Worm (Caenorhabditis elegans): Measurements from ENCODE around the gene hyl-2.

hyl-2 gene

ce11 chrX:4657577-4657976, 41.7 kb downstream of the hyl-2 start:
- no peak for TF ChIP-seq blmp-1 (tag; optimal IDR thresholded peaks at IDR 0.05)
- TF ChIP-seq drap-1 (GFP tag; optimal IDR thresholded peaks at IDR 0.05) = no peak
- TF ChIP-seq lin-32 (GFP tag; optimal IDR thresholded peaks at IDR 0.05) = no peak
- TF ChIP-seq mab-5 (tag; optimal IDR thresholded peaks at IDR 0.05) = no peak
- no peak for TF ChIP-seq cnd-1 (tag; optimal IDR thresholded peaks at IDR 0.05)
- no peak for TF ChIP-seq nhr-76 (tag; optimal IDR thresholded peaks at IDR 0.05)
- TF ChIP-seq mls-2 (tag; optimal IDR thresholded peaks at IDR 0.05) = no peak
- no peak for TF ChIP-seq unc-39 (tag; optimal IDR thresholded peaks at IDR 0.05)
- TF ChIP-seq flh-1 (GFP tag; optimal IDR thresholded peaks at IDR 0.05) = no peak
- no peak for TF ChIP-seq ztf-11 (tag; optimal IDR thresholded peaks at IDR 0.05)
- no peak for TF ChIP-seq nhr-12 (tag; optimal IDR thresholded peaks at IDR 0.05)
- TF ChIP-seq pha-4 (tag; optimal IDR thresholded peaks at IDR 0.05) = no peak

- TF ChIP-seq lsy-2 (tag; optimal IDR thresholded peaks at IDR 0.05) = no peak
- no peak for TF ChIP-seq sem-2 (GFP tag; optimal IDR thresholded peaks at IDR 0.05)
- no peak for TF ChIP-seq sptf-1 (tag; optimal IDR thresholded peaks at IDR 0.05)
- TF ChIP-seq unc-120 (tag; optimal IDR thresholded peaks at IDR 0.05; ENCODE audit: poor library complexity, severe bottlenecking) = no peak
- no peak for TF ChIP-seq nhr-2 (tag; optimal IDR thresholded peaks at IDR 0.05)
- TF ChIP-seq blmp-1 (tag; optimal IDR thresholded peaks at IDR 0.05) = no peak
- TF ChIP-seq unc-62 (GFP tag; optimal IDR thresholded peaks at IDR 0.05) = no peak
- no peak for TF ChIP-seq nhr-76 (tag; optimal IDR thresholded peaks at IDR 0.05)
- no peak for TF ChIP-seq bed-3 (GFP tag; optimal IDR thresholded peaks at IDR 0.05)
- no peak for TF ChIP-seq M03D4.4 (tag; optimal IDR thresholded peaks at IDR 0.05)
- TF ChIP-seq tbx-8 (GFP tag; optimal IDR thresholded peaks at IDR 0.05) = no peak
- no peak for TF ChIP-seq ham-2 (GFP tag; optimal IDR thresholded peaks at IDR 0.05)
- no peak for TF ChIP-seq nhr-12 (tag; optimal IDR thresholded peaks at IDR 0.05)
- TF ChIP-seq ceh-39 (tag; optimal IDR thresholded peaks at IDR 0.05) = no peak
- no peak for TF ChIP-seq drap-1 (GFP tag; optimal IDR thresholded peaks at IDR 0.05)
- no peak for TF ChIP-seq cnd-1 (tag; optimal IDR thresholded peaks at IDR 0.05)
These were observed 45.2 kb downstream of the hyl-2 start, which contains the start of gene ceh-1 for ce11 chrX:4654057-4654456. TSS of gene ceh-1 (minus strand) at chrX:4654157.

ce11 chrX:4652950-4653349, 46.3 kb downstream of the hyl-2 start:
- TF ChIP-seq nhr-76 (tag; optimal IDR thresholded peaks at IDR 0.05) (no peak), unc-120 (tag; optimal IDR thresholded peaks at IDR 0.05; ENCODE audit: poor library complexity, severe bottlenecking) (no peak), hlh-1 (tag; optimal IDR thresholded peaks at IDR 0.05) (no peak), sem-2 (GFP tag; optimal IDR thresholded peaks at IDR 0.05) (no peak), mls-2 (tag; optimal IDR thresholded peaks at IDR 0.05) (no peak), snpc-4 (tag; optimal IDR thresholded peaks at IDR 0.05) (no peak), cnd-1 (tag; optimal IDR thresholded peaks at IDR 0.05) (no peak), nhr-2 (tag; optimal IDR thresholded peaks at IDR 0.05) (no peak), bed-3 (GFP tag; optimal IDR thresholded peaks at IDR 0.05) (no peak), unc-39 (tag; optimal IDR thresholded peaks at IDR 0.05) (no peak), lin-13 (tag; optimal IDR thresholded peaks at IDR 0.05) (no peak), M03D4.4 (tag; optimal IDR thresholded peaks at IDR 0.05) (no peak), sptf-1 (tag; optimal IDR thresholded peaks at IDR 0.05) (no peak)

DNA sequence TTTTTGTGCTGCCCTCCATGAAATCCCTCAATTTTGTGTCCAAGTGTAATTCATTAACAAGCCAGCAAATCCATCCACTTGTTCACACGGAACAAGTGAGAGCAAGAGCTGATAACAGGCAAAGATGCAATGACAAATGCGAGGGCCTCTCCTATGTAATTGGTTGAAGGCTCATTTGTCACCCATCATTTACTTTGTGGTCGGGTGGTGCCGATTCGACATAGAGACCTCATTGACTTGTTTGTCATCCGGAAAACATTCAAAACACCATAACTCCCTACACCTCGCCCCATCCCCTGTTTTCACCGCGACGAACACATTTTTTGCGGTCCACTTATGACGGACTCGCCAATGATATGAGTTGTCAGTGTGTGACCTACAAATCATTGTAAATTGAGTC, 47.8 kb downstream of the hyl-2 start:
- no peak for TF ChIP-seq tbx-8 (GFP tag; optimal IDR thresholded peaks at IDR 0.05)
- no peak for TF ChIP-seq nhr-237 (tag; optimal IDR thresholded peaks at IDR 0.05)
- no peak for TF ChIP-seq nhr-12 (tag; optimal IDR thresholded peaks at IDR 0.05)
- TF ChIP-seq elt-3 (tag; optimal IDR thresholded peaks at IDR 0.05) = no peak
- no peak for TF ChIP-seq ham-2 (GFP tag; optimal IDR thresholded peaks at IDR 0.05)
- no peak for TF ChIP-seq blmp-1 (tag; optimal IDR thresholded peaks at IDR 0.05)
- TF ChIP-seq nhr-28 (tag; optimal IDR thresholded peaks at IDR 0.05) = no peak
- no peak for TF ChIP-seq sptf-1 (tag; optimal IDR thresholded peaks at IDR 0.05)
- TF ChIP-seq unc-120 (tag; optimal IDR thresholded peaks at IDR 0.05; ENCODE audit: poor library complexity, severe bottlenecking) = no peak
- no peak for TF ChIP-seq cnd-1 (tag; optimal IDR thresholded peaks at IDR 0.05)
- TF ChIP-seq ces-1 (GFP tag; optimal IDR thresholded peaks at IDR 0.05) = no peak
- no peak for TF ChIP-seq hlh-1 (tag; optimal IDR thresholded peaks at IDR 0.05)
- TF ChIP-seq ceh-83 (GFP tag; optimal IDR thresholded peaks at IDR 0.05) = no peak
- no peak for TF ChIP-seq flh-1 (GFP tag; optimal IDR thresholded peaks at IDR 0.05)
- TF ChIP-seq unc-62 (GFP tag; optimal IDR thresholded peaks at IDR 0.05) = no peak
- no peak for TF ChIP-seq zip-8 (tag; optimal IDR thresholded peaks at IDR 0.05)
- no peak for TF ChIP-seq bed-3 (GFP tag; optimal IDR thresholded peaks at IDR 0.05)
- no peak for TF ChIP-seq sem-2 (GFP tag; optimal IDR thresholded peaks at IDR 0.05)

DNA sequence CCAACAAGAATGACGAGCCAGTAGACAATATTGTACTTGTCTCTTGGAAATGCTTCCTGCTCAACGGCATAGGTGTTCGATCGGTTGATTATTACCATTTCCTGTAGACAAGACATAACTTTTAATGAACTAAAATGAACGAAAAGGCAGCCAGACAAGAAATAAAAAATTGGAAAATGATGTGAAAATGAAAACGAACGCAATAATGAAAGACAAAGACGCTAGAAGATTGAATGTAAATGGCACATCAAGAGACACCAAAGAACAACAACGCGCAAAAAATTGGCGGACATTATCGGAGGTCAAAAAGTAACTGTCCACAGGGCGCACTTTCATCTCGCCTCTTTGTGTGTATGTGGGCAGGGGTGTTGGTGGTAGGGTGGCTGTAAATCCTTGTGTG, 50.2 kb downstream of the hyl-2 start, which contains the start of gene ent-5:
Gene ent-5, minus strand, starts transcription at position 101 of the 400 bp plus-strand sequence.
- TF ChIP-seq flh-1 (GFP tag; optimal IDR thresholded peaks at IDR 0.05) (no peak), lsy-2 (tag; optimal IDR thresholded peaks at IDR 0.05) (no peak), ceh-43 (GFP tag; optimal IDR thresholded peaks at IDR 0.05) (no peak), elt-1 (tag; optimal IDR thresholded peaks at IDR 0.05; ENCODE audit: borderline replicate concordance, insufficient read depth) (no peak)
